Worm (Caenorhabditis elegans) whole organism, L4 larva: ENCODE measurements around the gene fcho-1.
A peak's percentile ranks its signal among the peaks of the same experiment; 100 is the strongest.

ENCODE experiments used
- F37D6.2 ChIP-seq: sonication (generic microtip); optimal IDR thresholded peaks from 2 replicates; lab custom pipeline; 2016; ENCODE audit warnings: mild to moderate bottlenecking, missing genetic modification characterization, missing compliant biosample characterization
- F44E2.7 ChIP-seq: fragments of 200-800 bp; sonication (Bioruptor generic); IDR thresholded peaks from 2 replicates; pipeline ENCODE4 v2.1.2; 2022; ENCODE audit warnings: missing genetic modification characterization, missing compliant biosample characterization
- F49E8.2 ChIP-seq: sonication (generic microtip); optimal IDR thresholded peaks from 2 replicates; lab custom pipeline; 2016; ENCODE audit warnings: missing compliant biosample characterization, mild to moderate bottlenecking, missing genetic modification characterization, borderline replicate concordance
- T20F7.1 ChIP-seq: fragments of 200-800 bp; sonication (Bioruptor generic); optimal IDR thresholded peaks from 2 replicates; lab custom pipeline; 2018; ENCODE audit warnings: mild to moderate bottlenecking, missing genetic modification characterization, missing compliant biosample characterization
- Y48G9A.11 ChIP-seq: fragments of 200-800 bp; sonication (Bioruptor generic); IDR thresholded peaks from 2 replicates; pipeline ENCODE4 v1.3.6; 2022; ENCODE audit warnings: missing genetic modification reagents, missing genetic modification characterization, missing compliant biosample characterization
- Y5F2A.4 ChIP-seq: fragments of 200-800 bp; sonication (Bioruptor generic); optimal IDR thresholded peaks from 2 replicates; lab custom pipeline; 2018; ENCODE audit warnings: mild to moderate bottlenecking, missing genetic modification characterization, missing compliant biosample characterization
- ZK337.2 ChIP-seq: fragments of 200-800 bp; sonication (Bioruptor generic); IDR thresholded peaks from 2 replicates; pipeline ENCODE4 v1.3.6; 2022; ENCODE audit warnings: missing genetic modification reagents, missing genetic modification characterization, missing compliant biosample characterization
- ZK546.5 ChIP-seq, 2 experiments: sonication (generic microtip); optimal IDR thresholded peaks; 2 replicates each; lab custom pipeline; 2017; ENCODE audit warnings: missing biosample characterization in 2 of 2, missing genetic modification characterization in 2 of 2
- aha-1 ChIP-seq: fragments of 150-350 bp; peaks from one replicate; lab custom pipeline; 2014; ENCODE audit warnings: missing biosample characterization, missing genetic modification characterization
- aly-2 ChIP-seq: sonication (generic microtip); optimal IDR thresholded peaks from 2 replicates; lab custom pipeline; 2018; ENCODE audit warnings: missing biosample characterization, missing genetic modification characterization
- ama-1 ChIP-seq: fragments of 150-350 bp; optimal IDR thresholded peaks from 2 replicates; lab custom pipeline; 2014; ENCODE audit warnings: inconsistent platforms, mixed read lengths
- ceh-20 ChIP-seq: fragments of 200-800 bp; sonication (Bioruptor generic); IDR thresholded peaks from 2 replicates; pipeline ENCODE4 v1.3.6; 2022; ENCODE audit warnings: missing genetic modification reagents, missing genetic modification characterization, missing compliant biosample characterization
- ceh-44 ChIP-seq: fragments of 200-800 bp; sonication (Bioruptor generic); IDR thresholded peaks from 2 replicates; pipeline ENCODE4 v1.3.6; 2022; ENCODE audit warnings: missing genetic modification reagents, missing genetic modification characterization, missing compliant biosample characterization
- ceh-62 ChIP-seq: sonication (generic microtip); optimal IDR thresholded peaks from 2 replicates; lab custom pipeline; 2017; ENCODE audit warnings: missing biosample characterization, missing genetic modification characterization
- ces-1 ChIP-seq: fragments of 150-350 bp; sonication (generic microtip); optimal IDR thresholded peaks from 4 replicates; lab custom pipeline; 2014; ENCODE audit warnings: missing biosample characterization, missing genetic modification reagents, missing genetic modification characterization
- cey-2 ChIP-seq: sonication (generic microtip); optimal IDR thresholded peaks from 3 replicates; lab custom pipeline; 2017; ENCODE audit warnings: missing genetic modification characterization, mild to moderate bottlenecking, missing compliant biosample characterization, antibody characterized with exemption, borderline replicate concordance; ENCODE audit not compliant: insufficient read depth
- ctbp-1 ChIP-seq: fragments of 200-800 bp; sonication (Bioruptor generic); IDR thresholded peaks from 2 replicates; pipeline ENCODE4 v1.3.6; 2022; ENCODE audit warnings: missing genetic modification reagents, missing genetic modification characterization, missing compliant biosample characterization
- daf-16 ChIP-seq, 3 experiments: sonication (generic microtip); optimal IDR thresholded peaks; 2 replicates each; lab custom pipeline; 2016 to 2017; ENCODE audit warnings: missing genetic modification characterization in 3 of 3, missing genetic modification reagents in 3 of 3, mild to moderate bottlenecking in 2 of 3, missing compliant biosample characterization in 2 of 3, missing biosample characterization in 1 of 3, moderate library complexity in 1 of 3
- daf-19 ChIP-seq: fragments of 200-800 bp; sonication (Bioruptor generic); conservative IDR thresholded peaks from 2 replicates; pipeline ENCODE4 v1.3.6; 2022; ENCODE audit warnings: missing genetic modification characterization, missing compliant biosample characterization
- dmd-6 ChIP-seq: fragments of 200-800 bp; sonication (Bioruptor generic); IDR thresholded peaks from 2 replicates; pipeline ENCODE4 v1.3.6; 2022; ENCODE audit warnings: missing genetic modification reagents, missing genetic modification characterization, missing compliant biosample characterization
- dmd-9 ChIP-seq: fragments of 200-800 bp; sonication (Bioruptor generic); IDR thresholded peaks from 2 replicates; pipeline ENCODE4 v1.3.6; 2022; ENCODE audit warnings: missing genetic modification reagents, missing genetic modification characterization, missing compliant biosample characterization
- dpl-1 ChIP-seq: fragments of 150-350 bp; optimal IDR thresholded peaks from 2 replicates; lab custom pipeline; 2014; ENCODE audit warnings: missing biosample characterization, missing genetic modification reagents, missing genetic modification characterization
- duxl-1 ChIP-seq: sonication (generic microtip); optimal IDR thresholded peaks from 2 replicates; lab custom pipeline; 2016; ENCODE audit warnings: mild to moderate bottlenecking, missing genetic modification characterization, moderate library complexity, missing compliant biosample characterization; ENCODE audit not compliant: poor library complexity
- dve-1 ChIP-seq: sonication (generic microtip); optimal IDR thresholded peaks from 2 replicates; lab custom pipeline; 2017; ENCODE audit warnings: antibody characterized with exemption, mild to moderate bottlenecking, missing genetic modification characterization, missing compliant biosample characterization; ENCODE audit not compliant: insufficient read depth
- hif-1 ChIP-seq, 2 experiments: sonication (generic microtip); optimal IDR thresholded peaks; 2 replicates each; lab custom pipeline; 2016 to 2017; ENCODE audit warnings: missing compliant biosample characterization in 2 of 2, missing genetic modification characterization in 2 of 2, missing genetic modification reagents in 2 of 2, missing genotype in 2 of 2, mild to moderate bottlenecking in 1 of 2
- hlh-11 ChIP-seq: fragments of 200-800 bp; sonication (Bioruptor generic); optimal IDR thresholded peaks from 2 replicates; lab custom pipeline; 2018; ENCODE audit warnings: mild to moderate bottlenecking, missing genetic modification characterization, missing compliant biosample characterization
- hlh-30 ChIP-seq: sonication (generic microtip); optimal IDR thresholded peaks from 2 replicates; lab custom pipeline; 2017; ENCODE audit warnings: antibody characterized with exemption, mild to moderate bottlenecking, missing genetic modification characterization, missing compliant biosample characterization; ENCODE audit not compliant: insufficient read depth
- hmg-1.1 ChIP-seq: fragments of 200-800 bp; sonication (Bioruptor generic); IDR thresholded peaks from 2 replicates; pipeline ENCODE4 v1.3.6; 2022; ENCODE audit warnings: missing genetic modification reagents, missing genetic modification characterization, missing compliant biosample characterization
- jun-1 ChIP-seq: fragments of 150-350 bp; optimal IDR thresholded peaks from 2 replicates; lab custom pipeline; 2014; ENCODE audit warnings: missing biosample characterization, missing genetic modification reagents, missing genetic modification characterization
- lim-7 ChIP-seq: fragments of 200-800 bp; sonication (Bioruptor generic); IDR thresholded peaks from 2 replicates; pipeline ENCODE4 v1.3.6; 2022; ENCODE audit warnings: missing genetic modification characterization, missing compliant biosample characterization
- lin-13 ChIP-seq: fragments of 150-350 bp; optimal IDR thresholded peaks from 2 replicates; lab custom pipeline; 2014; ENCODE audit warnings: missing biosample characterization, missing genetic modification reagents, missing genetic modification characterization
- lin-29 ChIP-seq: fragments of 200-800 bp; sonication (Bioruptor generic); IDR thresholded peaks from 2 replicates; pipeline ENCODE4 v1.3.6; 2022; ENCODE audit warnings: missing genetic modification reagents, missing genetic modification characterization, missing compliant biosample characterization
- lin-38 ChIP-seq: fragments of 200-800 bp; sonication (Bioruptor generic); IDR thresholded peaks from 2 replicates; pipeline ENCODE4 v1.3.6; 2022; ENCODE audit warnings: missing genetic modification reagents, missing genetic modification characterization, missing compliant biosample characterization
- lsy-2 ChIP-seq, 2 experiments: fragments of 150-350 bp in 1 of 2; sonication (generic microtip) in 1 of 2; optimal IDR thresholded peaks; 2 replicates each; lab custom pipeline; 2014 to 2017; ENCODE audit warnings: missing biosample characterization in 2 of 2, missing genetic modification characterization in 2 of 2
- madf-5 ChIP-seq, 2 experiments: fragments of 200-800 bp; sonication (Bioruptor generic); IDR thresholded peaks; 2 replicates each; pipeline ENCODE4 v1.3.6; 2022; ENCODE audit warnings: missing compliant biosample characterization in 2 of 2, missing genetic modification characterization in 2 of 2
- mdt-29 ChIP-seq: fragments of 200-800 bp; sonication (Bioruptor generic); IDR thresholded peaks from 2 replicates; pipeline ENCODE4 v1.3.6; 2022; ENCODE audit warnings: missing genetic modification reagents, missing genetic modification characterization, missing compliant biosample characterization
- mep-1 ChIP-seq: fragments of 150-350 bp; sonication (generic microtip); optimal IDR thresholded peaks from 3 replicates; lab custom pipeline; 2014; ENCODE audit warnings: missing biosample characterization, missing genetic modification characterization
- mes-2 ChIP-seq: sonication (generic microtip); optimal IDR thresholded peaks from 2 replicates; lab custom pipeline; 2016; ENCODE audit warnings: missing genotype, mild to moderate bottlenecking, missing genetic modification characterization, missing compliant biosample characterization; ENCODE audit not compliant: poor library complexity, severe bottlenecking
- nhr-25 ChIP-seq: sonication (generic microtip); optimal IDR thresholded peaks from 2 replicates; lab custom pipeline; 2017; ENCODE audit warnings: missing genetic modification characterization, mild to moderate bottlenecking, missing compliant biosample characterization, antibody characterized with exemption, moderate library complexity, borderline replicate concordance; ENCODE audit not compliant: insufficient read depth
- nhr-42 ChIP-seq: fragments of 200-800 bp; sonication (Bioruptor generic); IDR thresholded peaks from 2 replicates; pipeline ENCODE4 v1.3.6; 2022; ENCODE audit warnings: missing genetic modification characterization, missing compliant biosample characterization
- pha-4 ChIP-seq, 2 experiments: fragments of 150-350 bp in 1 of 2; fragments of 200-800 bp in 1 of 2; sonication (Bioruptor generic) in 1 of 2; IDR thresholded peaks in 1 of 2; optimal IDR thresholded peaks in 1 of 2; 2 replicates each; pipeline versions ENCODE4 v1.3.6 to Lab custom; 2014 to 2022; ENCODE audit warnings: missing genetic modification characterization in 2 of 2, missing genetic modification reagents in 2 of 2, missing biosample characterization in 1 of 2, missing compliant biosample characterization in 1 of 2
- rbr-2 ChIP-seq: sonication (generic microtip); optimal IDR thresholded peaks from 2 replicates; lab custom pipeline; 2016; ENCODE audit warnings: missing genotype, missing genetic modification characterization, missing compliant biosample characterization
- set-16 ChIP-seq: fragments of 200-800 bp; sonication (Bioruptor generic); IDR thresholded peaks from 2 replicates; pipeline ENCODE4 v1.3.6; 2022; ENCODE audit warnings: missing genetic modification reagents, missing genetic modification characterization, missing compliant biosample characterization
- skn-1 ChIP-seq: fragments of 150-350 bp; optimal IDR thresholded peaks from 2 replicates; lab custom pipeline; 2014; ENCODE audit warnings: missing biosample characterization, missing genetic modification characterization
- snpc-4 ChIP-seq: fragments of 150-350 bp; optimal IDR thresholded peaks from 2 replicates; lab custom pipeline; 2014; ENCODE audit warnings: missing biosample characterization, missing genetic modification characterization
- spr-1 ChIP-seq: sonication (generic microtip); optimal IDR thresholded peaks from 2 replicates; lab custom pipeline; 2016; ENCODE audit warnings: mild to moderate bottlenecking, missing genetic modification characterization, missing compliant biosample characterization
- unc-130 ChIP-seq: sonication (generic microtip); optimal IDR thresholded peaks from 2 replicates; lab custom pipeline; 2016; ENCODE audit warnings: missing genetic modification reagents, missing genetic modification characterization, missing compliant biosample characterization

The fcho-1 gene

ce11 chrII:1323190-1323651, 12.9 kb downstream of the fcho-1 start:
- TF ChIP-seq unc-130 (GFP tag; lab: Kevin White, UChicago) (peak; percentile 21), cey-2 (tag; lab: Kevin White, UChicago) (no peak), Y48G9A.11 (GFP tag; lab: Robert Waterston, UW) (0 out of 2 replicates have a peak, but pooled peaks have one; percentile 10), F37D6.2 (tag; lab: Kevin White, UChicago) (peak; percentile 22), mdt-29 (no peak), duxl-1 (tag; lab: Kevin White, UChicago) (no peak), mes-2 (peak; percentile 40), F49E8.2 (tag; lab: Kevin White, UChicago) (peak; percentile 80), rbr-2 (peak; percentile 37), ceh-20 (GFP tag; lab: Robert Waterston, UW) (no peak), pha-4 (GFP tag; IDR thresholded peaks at IDR 0.05; lab: Robert Waterston, UW) (peak; percentile 20; the same call in 1 of the 2 replicates), pha-4 (tag; optimal IDR thresholded peaks at IDR 0.05; lab: Kevin White, UChicago) (no peak), ceh-44 (GFP tag; lab: Robert Waterston, UW) (no peak), hlh-30 (tag; lab: Kevin White, UChicago) (peak; percentile 19), madf-5 (GFP tag; IDR thresholded peaks at IDR 0.05; lab: Robert Waterston, UW) (no peak), ctbp-1 (GFP tag; lab: Robert Waterston, UW) (no peak), set-16 (GFP tag; lab: Robert Waterston, UW) (peak; percentile 91), dve-1 (tag; lab: Kevin White, UChicago) (peak; percentile 14), mep-1 (tag; lab: Kevin White, UChicago) (peak; percentile 72), F44E2.7 (GFP tag; lab: Robert Waterston, UW) (no peak), dmd-9 (no peak), lin-29 (GFP tag; lab: Robert Waterston, UW) (no peak), ceh-62 (tag; lab: Kevin White, UChicago) (no peak), hmg-1.1 (GFP tag; lab: Robert Waterston, UW) (peak; percentile 66), aly-2 (tag; lab: Kevin White, UChicago) (no peak), Y5F2A.4 (GFP tag; lab: Kevin White, UChicago) (no peak), jun-1 (tag; lab: Kevin White, UChicago) (no peak), hlh-11 (peak; percentile 37), lim-7 (0 out of 2 replicates have a peak, but pooled peaks have one; percentile 4), daf-19 (no peak), skn-1 (no peak), ZK546.5 (tag; optimal IDR thresholded peaks at IDR 0.05; lab: Kevin White, UChicago) (peak in 1 of 2 experiments; percentile 29), ama-1 (peak; percentile 1), spr-1 (tag; lab: Kevin White, UChicago) (no peak), ces-1 (GFP tag; lab: Kevin White, UChicago) (peak; percentile 77), dpl-1 (GFP tag; lab: Kevin White, UChicago) (peak; percentile 26), lsy-2 (tag; optimal IDR thresholded peaks at IDR 0.05; lab: Kevin White, UChicago) (peak in 1 of 2 experiments; percentile 58), hif-1 (tag; optimal IDR thresholded peaks at IDR 0.05; lab: Kevin White, UChicago) (peak in 1 of 2 experiments; percentile 12), aha-1 (tag; lab: Kevin White, UChicago) (peak; percentile 94), lin-13 (GFP tag; lab: Kevin White, UChicago) (no peak), daf-16 (GFP tag; optimal IDR thresholded peaks at IDR 0.05; lab: Kevin White, UChicago) (peak in 1 of 2 experiments; percentile 1), daf-16 (tag; optimal IDR thresholded peaks at IDR 0.05; lab: Kevin White, UChicago) (no peak), nhr-25 (no peak), T20F7.1 (GFP tag; lab: Kevin White, UChicago) (no peak), nhr-42 (GFP tag; lab: Robert Waterston, UW) (no peak), ZK337.2 (GFP tag; lab: Robert Waterston, UW) (0 out of 2 replicates have a peak, but pooled peaks have one; percentile 8), lin-38 (GFP tag; lab: Robert Waterston, UW) (peak; percentile 81), dmd-6 (0 out of 2 replicates have a peak, but pooled peaks have one; percentile 15), snpc-4 (no peak)
